Worm (Caenorhabditis elegans) whole organism, mixed stage, embryonic: Measurements from ENCODE around the gene F38A1.6.

Experiments used
- M03D4.4 ChIP-seq: sonication (generic microtip); optimal IDR thresholded peaks from 2 replicates; lab custom pipeline; 2017; ENCODE audit warnings: mild to moderate bottlenecking, missing genetic modification characterization, missing compliant biosample characterization
- bed-3 ChIP-seq: fragments of 200-800 bp; sonication (Bioruptor generic); optimal IDR thresholded peaks from 3 replicates; lab custom pipeline; 2018; ENCODE audit warnings: mild to moderate bottlenecking, missing genetic modification characterization, moderate library complexity, missing compliant biosample characterization
- blmp-1 ChIP-seq: fragments of 150-350 bp; optimal IDR thresholded peaks from 2 replicates; lab custom pipeline; 2014; ENCODE audit warnings: missing biosample characterization, missing genetic modification characterization
- ceh-39 ChIP-seq: fragments of 150-350 bp; optimal IDR thresholded peaks from 2 replicates; lab custom pipeline; 2014; ENCODE audit warnings: missing biosample characterization, missing genetic modification characterization
- ceh-43 ChIP-seq: fragments of 200-800 bp; sonication (Bioruptor generic); optimal IDR thresholded peaks from 2 replicates; lab custom pipeline; 2018; ENCODE audit warnings: mild to moderate bottlenecking, missing genetic modification characterization, moderate library complexity, missing compliant biosample characterization
- ceh-83 ChIP-seq: fragments of 200-800 bp; sonication (Bioruptor generic); optimal IDR thresholded peaks from 2 replicates; lab custom pipeline; 2018; ENCODE audit warnings: mild to moderate bottlenecking, missing genetic modification characterization, missing compliant biosample characterization
- ces-1 ChIP-seq: fragments of 150-350 bp; optimal IDR thresholded peaks from 2 replicates; lab custom pipeline; 2014; ENCODE audit warnings: missing biosample characterization, missing genetic modification reagents, missing genetic modification characterization
- cnd-1 ChIP-seq: fragments of 200-800 bp; sonication (Bioruptor generic); optimal IDR thresholded peaks from 2 replicates; lab custom pipeline; 2018; ENCODE audit warnings: mild to moderate bottlenecking, missing genetic modification characterization, missing compliant biosample characterization
- drap-1 ChIP-seq: fragments of 200-800 bp; sonication (Bioruptor generic); optimal IDR thresholded peaks from 3 replicates; lab custom pipeline; 2018; ENCODE audit warnings: mild to moderate bottlenecking, missing genetic modification characterization, missing compliant biosample characterization
- elt-3 ChIP-seq: fragments of 150-350 bp; optimal IDR thresholded peaks from 2 replicates; lab custom pipeline; 2014; ENCODE audit warnings: missing biosample characterization, missing genetic modification characterization
- flh-1 ChIP-seq: fragments of 200-800 bp; sonication (Bioruptor generic); optimal IDR thresholded peaks from 2 replicates; lab custom pipeline; 2018; ENCODE audit warnings: mild to moderate bottlenecking, missing genetic modification characterization, moderate library complexity, missing compliant biosample characterization
- ham-2 ChIP-seq: fragments of 200-800 bp; sonication (Bioruptor generic); optimal IDR thresholded peaks from 2 replicates; lab custom pipeline; 2018; ENCODE audit warnings: mild to moderate bottlenecking, missing genetic modification characterization, missing compliant biosample characterization
- hlh-1 ChIP-seq: fragments of 150-350 bp; optimal IDR thresholded peaks from 2 replicates; lab custom pipeline; 2014; ENCODE audit warnings: missing biosample characterization, missing genetic modification reagents, missing genetic modification characterization
- lin-13 ChIP-seq: fragments of 150-350 bp; optimal IDR thresholded peaks from 2 replicates; lab custom pipeline; 2014; ENCODE audit warnings: missing biosample characterization, missing genetic modification characterization
- lin-32 ChIP-seq: fragments of 200-800 bp; sonication (Bioruptor generic); optimal IDR thresholded peaks from 2 replicates; lab custom pipeline; 2018; ENCODE audit warnings: mild to moderate bottlenecking, missing genetic modification characterization, missing compliant biosample characterization
- lsy-2 ChIP-seq: fragments of 150-350 bp; optimal IDR thresholded peaks from 2 replicates; lab custom pipeline; 2014; ENCODE audit warnings: missing biosample characterization, missing genetic modification characterization
- mab-5 ChIP-seq: fragments of 150-350 bp; optimal IDR thresholded peaks from 2 replicates; lab custom pipeline; 2014; ENCODE audit warnings: missing biosample characterization, missing genetic modification characterization
- mep-1 ChIP-seq: fragments of 150-350 bp; optimal IDR thresholded peaks from 2 replicates; lab custom pipeline; 2017; ENCODE audit warnings: missing biosample characterization, missing genetic modification reagents, missing genetic modification characterization, inconsistent platforms
- mls-2 ChIP-seq: sonication (generic microtip); optimal IDR thresholded peaks from 2 replicates; lab custom pipeline; 2016; ENCODE audit warnings: mild to moderate bottlenecking, missing genetic modification characterization, moderate library complexity, missing compliant biosample characterization
- nhr-12 ChIP-seq: fragments of 150-350 bp; optimal IDR thresholded peaks from 2 replicates; lab custom pipeline; 2014; ENCODE audit warnings: missing biosample characterization, missing genetic modification characterization
- nhr-2 ChIP-seq: fragments of 150-350 bp; optimal IDR thresholded peaks from 2 replicates; lab custom pipeline; 2014; ENCODE audit warnings: missing biosample characterization, missing genetic modification characterization
- nhr-237 ChIP-seq: fragments of 150-350 bp; optimal IDR thresholded peaks from 2 replicates; lab custom pipeline; 2014; ENCODE audit warnings: missing biosample characterization, missing genetic modification characterization
- nhr-28 ChIP-seq: fragments of 150-350 bp; optimal IDR thresholded peaks from 2 replicates; lab custom pipeline; 2014; ENCODE audit warnings: missing biosample characterization, missing genetic modification characterization
- nhr-76 ChIP-seq: sonication (generic microtip); optimal IDR thresholded peaks from 2 replicates; lab custom pipeline; 2017; ENCODE audit warnings: missing biosample characterization, missing genetic modification characterization
- pha-4 ChIP-seq: fragments of 150-350 bp; optimal IDR thresholded peaks from 2 replicates; lab custom pipeline; 2018; ENCODE audit warnings: missing biosample characterization, missing genetic modification reagents, missing genetic modification characterization
- sem-2 ChIP-seq: fragments of 200-800 bp; sonication (Bioruptor generic); optimal IDR thresholded peaks from 2 replicates; lab custom pipeline; 2018; ENCODE audit warnings: mild to moderate bottlenecking, missing genetic modification characterization, missing compliant biosample characterization
- snpc-4 ChIP-seq: fragments of 150-350 bp; optimal IDR thresholded peaks from 2 replicates; lab custom pipeline; 2014; ENCODE audit warnings: missing biosample characterization, missing genetic modification characterization
- sptf-1 ChIP-seq: sonication (generic microtip); optimal IDR thresholded peaks from 2 replicates; lab custom pipeline; 2017; ENCODE audit warnings: mild to moderate bottlenecking, missing genetic modification characterization, moderate library complexity, missing compliant biosample characterization
- unc-120 ChIP-seq: sonication (generic microtip); optimal IDR thresholded peaks from 2 replicates; lab custom pipeline; 2017; ENCODE audit warnings: missing genetic modification characterization, missing compliant biosample characterization; ENCODE audit not compliant: poor library complexity, severe bottlenecking
- unc-39 ChIP-seq: fragments of 150-350 bp; optimal IDR thresholded peaks from 2 replicates; lab custom pipeline; 2014; ENCODE audit warnings: missing biosample characterization, missing genetic modification characterization
- unc-62 ChIP-seq: fragments of 150-350 bp; optimal IDR thresholded peaks from 2 replicates; lab custom pipeline; 2014; ENCODE audit warnings: missing biosample characterization, missing genetic modification reagents, missing genetic modification characterization
- zip-8 ChIP-seq: fragments of 150-350 bp; optimal IDR thresholded peaks from 2 replicates; lab custom pipeline; 2014; ENCODE audit warnings: missing biosample characterization, missing genetic modification characterization
- ztf-11 ChIP-seq: fragments of 150-350 bp; optimal IDR thresholded peaks from 2 replicates; lab custom pipeline; 2014; ENCODE audit warnings: missing biosample characterization, missing genetic modification characterization

F38A1.6 gene

DNA sequence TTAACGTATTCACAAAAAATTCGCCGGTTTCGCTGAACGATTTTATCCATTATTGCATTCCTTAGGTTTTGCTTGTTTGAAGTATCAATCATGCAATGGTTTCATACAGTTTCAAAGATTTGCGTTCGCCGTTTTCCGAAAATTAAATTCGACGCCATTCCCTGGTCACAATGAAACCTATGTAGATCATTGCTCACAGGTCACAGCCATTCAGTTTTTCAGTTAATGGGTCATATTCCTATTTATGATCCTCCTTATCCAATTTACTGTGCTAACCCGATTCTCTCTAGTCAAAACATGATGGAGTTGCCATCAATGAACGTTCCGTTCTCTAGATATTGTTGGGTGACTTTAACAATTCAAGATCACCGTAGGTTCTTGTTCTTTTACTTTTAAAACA is 13.3 kb downstream of the F38A1.6 start, which contains the start of gene F38A1.13:
F38A1.13 (plus strand) TSS at position 301 of the 400 bp plus-strand sequence.
- TF ChIP-seq nhr-237 (tag; lab: Kevin White, UChicago) (no peak), lsy-2 (tag; lab: Kevin White, UChicago) (no peak), sem-2 (GFP tag; lab: Kevin White, UChicago) (no peak), bed-3 (GFP tag; lab: Kevin White, UChicago) (no peak), zip-8 (tag; lab: Kevin White, UChicago) (no peak), ceh-43 (GFP tag; lab: Kevin White, UChicago) (no peak), ztf-11 (tag; lab: Kevin White, UChicago) (no peak), unc-120 (tag; lab: Kevin White, UChicago) (no peak), nhr-28 (tag; lab: Kevin White, UChicago) (no peak), pha-4 (tag; lab: Kevin White, UChicago) (no peak), sptf-1 (no peak), lin-13 (tag; lab: Kevin White, UChicago) (no peak)
- TF ChIP-seq, all 35 proteins: peak for 0

DNA sequence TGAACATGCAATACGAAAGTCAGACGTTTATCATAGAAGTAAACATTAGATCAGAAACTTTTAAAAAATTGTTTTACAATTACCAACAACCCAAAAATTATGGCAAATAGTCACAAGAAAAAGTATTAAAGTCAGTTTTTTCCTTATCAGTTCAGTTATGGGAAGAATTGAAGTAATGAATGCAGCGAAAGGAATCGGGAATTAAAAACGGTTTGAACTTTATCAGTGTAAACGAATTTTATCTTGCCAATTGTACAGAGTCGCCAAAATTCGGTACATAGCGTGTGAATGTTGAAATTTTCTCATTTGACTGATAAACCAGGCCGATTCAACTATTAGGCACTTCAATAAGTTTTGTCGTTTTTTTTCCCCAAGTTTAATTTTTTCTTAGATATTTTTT is 14.5 kb downstream of the F38A1.6 start:
- no peak for TF ChIP-seq ceh-83
- no peak for TF ChIP-seq unc-39 (tag; lab: Kevin White, UChicago)
- TF ChIP-seq pha-4 (tag; lab: Kevin White, UChicago) = no peak
- no peak for TF ChIP-seq elt-3
- no peak for TF ChIP-seq sptf-1
- TF ChIP-seq flh-1 (GFP tag; lab: Kevin White, UChicago) = no peak
- TF ChIP-seq drap-1 (GFP tag; lab: Kevin White, UChicago) = no peak
- no peak for TF ChIP-seq lin-32
- no peak for TF ChIP-seq ham-2 (GFP tag; lab: Kevin White, UChicago)
- TF ChIP-seq mls-2 = no peak
- no peak for TF ChIP-seq nhr-76 (tag; lab: Kevin White, UChicago)
- TF ChIP-seq M03D4.4 (tag; lab: Kevin White, UChicago) = no peak
- no peak for TF ChIP-seq lsy-2 (tag; lab: Kevin White, UChicago)

DNA sequence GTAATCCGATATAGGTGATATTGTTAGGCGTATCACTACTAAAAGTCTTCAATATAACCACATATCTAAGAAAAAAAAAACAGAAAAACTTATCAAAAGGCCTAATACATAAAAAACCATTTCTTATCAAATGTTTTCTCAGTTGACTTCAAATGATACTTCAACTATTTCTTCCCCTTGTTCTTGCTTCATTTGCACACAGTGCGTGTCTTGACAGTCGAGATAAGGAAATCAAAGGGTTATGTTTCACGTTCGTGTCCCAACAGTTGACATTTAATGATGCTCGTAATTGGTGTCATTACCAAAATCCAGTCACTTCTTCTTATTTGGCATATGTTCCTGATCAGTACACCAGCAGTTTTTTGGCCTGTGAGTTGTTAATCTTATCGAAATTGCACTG is 15.1 kb downstream of the F38A1.6 start, which contains the start of gene clec-170:
clec-170 (plus strand) TSS at position 143 of the 400 bp plus-strand sequence.
- TF ChIP-seq zip-8 (tag; lab: Kevin White, UChicago) = no peak
- TF ChIP-seq pha-4 (tag; lab: Kevin White, UChicago) = no peak
- TF ChIP-seq ceh-83 = no peak
- TF ChIP-seq ztf-11 (tag; lab: Kevin White, UChicago) = no peak
- TF ChIP-seq unc-62 (GFP tag; lab: Kevin White, UChicago) = no peak
- no peak for TF ChIP-seq ceh-43 (GFP tag; lab: Kevin White, UChicago)
- TF ChIP-seq unc-39 (tag; lab: Kevin White, UChicago) = no peak
- TF ChIP-seq lin-13 (tag; lab: Kevin White, UChicago) = no peak
- no peak for TF ChIP-seq hlh-1 (tag; lab: Kevin White, UChicago)
- TF ChIP-seq lin-32 = no peak
- no peak for TF ChIP-seq nhr-12
- no peak for TF ChIP-seq flh-1 (GFP tag; lab: Kevin White, UChicago)
- TF ChIP-seq sptf-1 = no peak
- no peak for TF ChIP-seq drap-1 (GFP tag; lab: Kevin White, UChicago)
- TF ChIP-seq mls-2 = no peak
- TF ChIP-seq blmp-1 = no peak
- no peak for TF ChIP-seq cnd-1
- TF ChIP-seq mab-5 (tag; lab: Kevin White, UChicago) = no peak
- no peak for TF ChIP-seq nhr-2 (tag; lab: Kevin White, UChicago)
- TF ChIP-seq lsy-2 (tag; lab: Kevin White, UChicago) = no peak
- TF ChIP-seq, all 35 proteins: peak for 0

DNA sequence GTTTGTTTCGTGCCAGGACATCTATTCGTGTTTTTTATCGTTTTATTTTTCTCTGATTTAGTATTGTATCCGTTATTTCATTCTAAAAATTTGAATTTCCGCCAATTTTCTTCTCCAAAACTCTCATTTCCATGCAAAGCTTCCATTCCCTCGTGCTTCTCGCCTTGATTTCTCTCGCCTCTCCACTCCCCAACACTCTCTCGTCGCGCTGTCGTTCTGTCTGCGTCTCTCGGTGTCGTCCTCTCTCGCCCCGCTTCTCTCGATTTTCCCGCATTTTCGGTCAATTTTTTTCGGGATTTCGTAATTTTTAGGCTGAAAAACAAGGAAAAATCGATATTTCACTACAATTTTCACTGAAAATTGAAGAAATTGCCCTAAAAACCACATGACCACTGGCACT is 22.9 kb downstream of the F38A1.6 start, which contains the start of gene C09E9.1:
C09E9.1 (plus strand) TSS at position 286 of the 400 bp plus-strand sequence.
- TF ChIP-seq pha-4 (tag; lab: Kevin White, UChicago) = no peak
- TF ChIP-seq hlh-1 (tag; lab: Kevin White, UChicago) = no peak
- no peak for TF ChIP-seq ceh-39 (tag; lab: Kevin White, UChicago)
- TF ChIP-seq sem-2 (GFP tag; lab: Kevin White, UChicago) = no peak
- TF ChIP-seq bed-3 (GFP tag; lab: Kevin White, UChicago) = no peak
- no peak for TF ChIP-seq cnd-1
- TF ChIP-seq zip-8 (tag; lab: Kevin White, UChicago) = no peak
- TF ChIP-seq ztf-11 (tag; lab: Kevin White, UChicago) = no peak
- peak; percentile 26 for TF ChIP-seq lin-13 (tag; lab: Kevin White, UChicago)
- TF ChIP-seq nhr-2 (tag; lab: Kevin White, UChicago) = no peak
- TF ChIP-seq flh-1 (GFP tag; lab: Kevin White, UChicago) = no peak
- TF ChIP-seq mls-2 = no peak
- TF ChIP-seq M03D4.4 (tag; lab: Kevin White, UChicago) = no peak
- no peak for TF ChIP-seq nhr-237 (tag; lab: Kevin White, UChicago)
- TF ChIP-seq mep-1 (tag; lab: Kevin White, UChicago) = no peak
- TF ChIP-seq snpc-4 (tag; lab: Kevin White, UChicago) = no peak
- TF ChIP-seq nhr-28 (tag; lab: Kevin White, UChicago) = no peak
- TF ChIP-seq ces-1 (GFP tag; lab: Kevin White, UChicago) = peak; percentile 29
- TF ChIP-seq mab-5 (tag; lab: Kevin White, UChicago) = no peak
- TF ChIP-seq blmp-1 = no peak
- TF ChIP-seq lsy-2 (tag; lab: Kevin White, UChicago) = no peak
- peak; percentile 51 for TF ChIP-seq unc-120 (tag; lab: Kevin White, UChicago)
- TF ChIP-seq ham-2 (GFP tag; lab: Kevin White, UChicago) = peak; percentile 0
- no peak for TF ChIP-seq lin-32
- no peak for TF ChIP-seq ceh-83
- TF ChIP-seq unc-39 (tag; lab: Kevin White, UChicago) = no peak
